Worm (Caenorhabditis elegans) whole organism, L1 larva: ENCODE results near the gene F54F12.2.

Experiments used
- C04F5.9 ChIP-seq: sonication (generic microtip); optimal IDR thresholded peaks from 2 replicates; lab custom pipeline; 2016; ENCODE audit warnings: missing genetic modification characterization, missing compliant biosample characterization
- C16A3.4 ChIP-seq: fragments of 150-350 bp; optimal IDR thresholded peaks from 2 replicates; lab custom pipeline; 2014; ENCODE audit warnings: missing biosample characterization, missing genetic modification characterization
- Y116A8C.19 ChIP-seq: sonication (generic microtip); optimal IDR thresholded peaks from 2 replicates; lab custom pipeline; 2016; ENCODE audit warnings: missing compliant biosample characterization, missing genetic modification characterization, borderline replicate concordance
- aha-1 ChIP-seq: fragments of 150-350 bp; optimal IDR thresholded peaks from 2 replicates; lab custom pipeline; 2014; ENCODE audit warnings: missing biosample characterization, missing genetic modification characterization
- alr-1 ChIP-seq: fragments of 200-800 bp; sonication (Bioruptor generic); optimal IDR thresholded peaks from 2 replicates; lab custom pipeline; 2018; ENCODE audit warnings: borderline replicate concordance, mild to moderate bottlenecking, missing genetic modification characterization, missing compliant biosample characterization
- ama-1 ChIP-seq: fragments of 150-350 bp; optimal IDR thresholded peaks from 2 replicates; lab custom pipeline; 2014
- blmp-1 ChIP-seq: fragments of 150-350 bp; optimal IDR thresholded peaks from 2 replicates; lab custom pipeline; 2014; ENCODE audit warnings: missing biosample characterization, missing genetic modification characterization
- ceh-63 ChIP-seq: fragments of 200-800 bp; sonication (Bioruptor generic); optimal IDR thresholded peaks from 2 replicates; lab custom pipeline; 2018; ENCODE audit warnings: mild to moderate bottlenecking, missing genetic modification characterization, missing compliant biosample characterization
- ceh-88 ChIP-seq: fragments of 200-800 bp; sonication (Bioruptor generic); IDR thresholded peaks from 2 replicates; pipeline ENCODE4 v1.3.6; 2022; ENCODE audit warnings: missing genetic modification characterization, missing compliant biosample characterization
- ces-1 ChIP-seq: fragments of 150-350 bp; optimal IDR thresholded peaks from 2 replicates; lab custom pipeline; 2014; ENCODE audit warnings: missing biosample characterization, missing genetic modification reagents, missing genetic modification characterization
- dpl-1 ChIP-seq, 3 experiments: fragments of 150-350 bp in 2 of 3; sonication (generic microtip) in 1 of 3; optimal IDR thresholded peaks; 2 replicates each; lab custom pipeline; 2014 to 2017; ENCODE audit warnings: missing biosample characterization in 3 of 3, missing genetic modification characterization in 3 of 3, missing genetic modification reagents in 3 of 3
- dsc-1 ChIP-seq: sonication (generic microtip); optimal IDR thresholded peaks from 2 replicates; lab custom pipeline; 2016; ENCODE audit warnings: mild to moderate bottlenecking, missing genetic modification characterization, missing compliant biosample characterization
- efl-1 ChIP-seq, 4 experiments: fragments of 150-350 bp; optimal IDR thresholded peaks in 3 of 4; peaks in 1 of 4; 1 replicate in 1 of 4; 2 replicates in 3 of 4; lab custom pipeline; 2014; ENCODE audit warnings: missing biosample characterization in 2 of 4, missing genetic modification characterization in 2 of 4, missing genetic modification reagents in 2 of 4
- egl-27 ChIP-seq, 2 experiments: fragments of 150-350 bp in 1 of 2; sonication (generic microtip); optimal IDR thresholded peaks; 3 replicates each; lab custom pipeline; 2017 to 2018; ENCODE audit warnings: missing biosample characterization in 2 of 2, missing genetic modification characterization in 2 of 2, missing genetic modification reagents in 2 of 2
- ets-5 ChIP-seq: fragments of 200-800 bp; sonication (Bioruptor generic); IDR thresholded peaks from 2 replicates; pipeline ENCODE4 v1.3.6; 2022; ENCODE audit warnings: missing genetic modification characterization, missing compliant biosample characterization
- fkh-10 ChIP-seq: sonication (generic microtip); optimal IDR thresholded peaks from 2 replicates; lab custom pipeline; 2017; ENCODE audit warnings: missing biosample characterization, missing genetic modification reagents, missing genetic modification characterization
- fkh-4 ChIP-seq: sonication (generic microtip); optimal IDR thresholded peaks from 2 replicates; lab custom pipeline; 2016; ENCODE audit warnings: missing compliant biosample characterization, missing genetic modification characterization, borderline replicate concordance
- fkh-8 ChIP-seq: sonication (generic microtip); optimal IDR thresholded peaks from 2 replicates; lab custom pipeline; 2016; ENCODE audit warnings: mild to moderate bottlenecking, missing genetic modification characterization, missing compliant biosample characterization
- grh-1 ChIP-seq: fragments of 200-800 bp; sonication (Bioruptor generic); IDR thresholded peaks from 2 replicates; pipeline ENCODE4 v1.3.6; 2022; ENCODE audit warnings: missing genetic modification reagents, missing genetic modification characterization, missing compliant biosample characterization
- hpl-2 ChIP-seq: fragments of 150-350 bp; optimal IDR thresholded peaks from 2 replicates; lab custom pipeline; 2014; ENCODE audit warnings: missing biosample characterization, missing genetic modification reagents, missing genetic modification characterization
- isw-1 ChIP-seq: fragments of 200-800 bp; sonication (Bioruptor generic); IDR thresholded peaks from 2 replicates; pipeline ENCODE4 v1.3.6; 2022; ENCODE audit warnings: missing genetic modification characterization, missing compliant biosample characterization
- jun-1 ChIP-seq: fragments of 150-350 bp; optimal IDR thresholded peaks from 2 replicates; lab custom pipeline; 2014; ENCODE audit warnings: missing biosample characterization, missing genetic modification reagents, missing genetic modification characterization
- lin-13 ChIP-seq: fragments of 150-350 bp; optimal IDR thresholded peaks from 2 replicates; lab custom pipeline; 2014; ENCODE audit warnings: missing biosample characterization, missing genetic modification reagents, missing genetic modification characterization
- lin-15B ChIP-seq: fragments of 150-350 bp; sonication (generic microtip); optimal IDR thresholded peaks from 3 replicates; lab custom pipeline; 2014; ENCODE audit warnings: missing biosample characterization, missing genetic modification characterization
- lin-35 ChIP-seq, 2 experiments: fragments of 150-350 bp; optimal IDR thresholded peaks; 2 replicates each; lab custom pipeline; 2014; ENCODE audit warnings: missing biosample characterization in 2 of 2, missing genetic modification characterization in 2 of 2, missing genetic modification reagents in 2 of 2
- lin-39 ChIP-seq: fragments of 150-350 bp; optimal IDR thresholded peaks from 2 replicates; lab custom pipeline; 2014; ENCODE audit warnings: missing biosample characterization, missing genetic modification reagents, missing genetic modification characterization
- lir-3 ChIP-seq: sonication (generic microtip); optimal IDR thresholded peaks from 2 replicates; lab custom pipeline; 2016; ENCODE audit warnings: mild to moderate bottlenecking, missing genetic modification characterization, moderate library complexity, missing compliant biosample characterization; ENCODE audit not compliant: poor library complexity
- mab-9 ChIP-seq: fragments of 200-800 bp; sonication (Bioruptor generic); IDR thresholded peaks from 2 replicates; pipeline ENCODE4 v1.3.6; 2022; ENCODE audit warnings: missing genetic modification reagents, missing genetic modification characterization, missing compliant biosample characterization
- mef-2 ChIP-seq: fragments of 150-350 bp; optimal IDR thresholded peaks from 2 replicates; lab custom pipeline; 2014; ENCODE audit warnings: missing biosample characterization, missing genetic modification characterization
- nhr-11 ChIP-seq: fragments of 150-350 bp; optimal IDR thresholded peaks from 2 replicates; lab custom pipeline; 2014; ENCODE audit warnings: missing biosample characterization, missing genetic modification characterization
- nhr-12 ChIP-seq: sonication (generic microtip); optimal IDR thresholded peaks from 2 replicates; lab custom pipeline; 2017; ENCODE audit warnings: missing biosample characterization, missing genetic modification characterization
- nhr-20 ChIP-seq: sonication (generic microtip); optimal IDR thresholded peaks from 2 replicates; lab custom pipeline; 2016; ENCODE audit warnings: mild to moderate bottlenecking, missing genetic modification characterization, missing compliant biosample characterization
- nhr-237 ChIP-seq: fragments of 150-350 bp; optimal IDR thresholded peaks from 2 replicates; lab custom pipeline; 2014; ENCODE audit warnings: missing biosample characterization, missing genetic modification characterization
- nhr-28 ChIP-seq: fragments of 150-350 bp; optimal IDR thresholded peaks from 2 replicates; lab custom pipeline; 2014; ENCODE audit warnings: missing biosample characterization, missing genetic modification characterization
- nhr-71 ChIP-seq: sonication (generic microtip); optimal IDR thresholded peaks from 2 replicates; lab custom pipeline; 2016; ENCODE audit warnings: mild to moderate bottlenecking, missing genetic modification characterization, moderate library complexity, missing compliant biosample characterization
- nhr-76 ChIP-seq: sonication (generic microtip); optimal IDR thresholded peaks from 2 replicates; lab custom pipeline; 2017; ENCODE audit warnings: missing biosample characterization, missing genetic modification characterization
- nhr-85 ChIP-seq: sonication (generic microtip); peaks from one replicate; lab custom pipeline; 2016; ENCODE audit warnings: missing genetic modification characterization, inconsistent platforms, missing compliant biosample characterization
- pqm-1 ChIP-seq: sonication (generic microtip); optimal IDR thresholded peaks from 3 replicates; lab custom pipeline; 2017; ENCODE audit warnings: missing biosample characterization, missing genetic modification characterization
- rnt-1 ChIP-seq: sonication (generic microtip); optimal IDR thresholded peaks from 2 replicates; lab custom pipeline; 2016; ENCODE audit warnings: mild to moderate bottlenecking, missing genetic modification characterization, moderate library complexity, missing compliant biosample characterization
- skn-1 ChIP-seq: fragments of 150-350 bp; optimal IDR thresholded peaks from 2 replicates; lab custom pipeline; 2014; ENCODE audit warnings: missing biosample characterization, missing genetic modification characterization
- snpc-4 ChIP-seq: fragments of 150-350 bp; optimal IDR thresholded peaks from 2 replicates; lab custom pipeline; 2014; ENCODE audit warnings: missing biosample characterization, missing genetic modification characterization
- sptf-1 ChIP-seq: fragments of 150-350 bp; optimal IDR thresholded peaks from 2 replicates; lab custom pipeline; 2014; ENCODE audit warnings: missing biosample characterization, missing genetic modification characterization
- sup-37 ChIP-seq: fragments of 200-800 bp; sonication (Bioruptor generic); optimal IDR thresholded peaks from 2 replicates; lab custom pipeline; 2018; ENCODE audit warnings: mild to moderate bottlenecking, missing genetic modification characterization, missing compliant biosample characterization
- swsn-7 ChIP-seq: sonication (generic microtip); optimal IDR thresholded peaks from 2 replicates; lab custom pipeline; 2016; ENCODE audit warnings: missing genetic modification characterization, missing compliant biosample characterization
- tbx-2 ChIP-seq: sonication (generic microtip); optimal IDR thresholded peaks from 2 replicates; lab custom pipeline; 2016; ENCODE audit warnings: missing genetic modification characterization, missing compliant biosample characterization
- tlp-1 ChIP-seq: fragments of 150-350 bp; optimal IDR thresholded peaks from 2 replicates; lab custom pipeline; 2014; ENCODE audit warnings: missing biosample characterization, missing genetic modification characterization
- unc-30 ChIP-seq: sonication (generic microtip); optimal IDR thresholded peaks from 2 replicates; lab custom pipeline; 2017; ENCODE audit warnings: missing biosample characterization, missing genetic modification characterization
- unc-86 ChIP-seq: sonication (generic microtip); optimal IDR thresholded peaks from 2 replicates; lab custom pipeline; 2016; ENCODE audit warnings: missing genetic modification characterization, missing compliant biosample characterization
- vab-15 ChIP-seq: sonication (generic microtip); optimal IDR thresholded peaks from 2 replicates; lab custom pipeline; 2017; ENCODE audit warnings: missing genotype, mild to moderate bottlenecking, missing genetic modification characterization, missing compliant biosample characterization
- zag-1 ChIP-seq: fragments of 150-350 bp; optimal IDR thresholded peaks from 2 replicates; lab custom pipeline; 2014; ENCODE audit warnings: missing biosample characterization, missing genetic modification characterization
- ztf-11 ChIP-seq, 2 experiments: sonication (generic microtip); optimal IDR thresholded peaks; 2 replicates each; lab custom pipeline; 2016 to 2017; ENCODE audit warnings: missing genetic modification characterization in 2 of 2, missing biosample characterization in 1 of 2, missing compliant biosample characterization in 1 of 2

The F54F12.2 gene

DNA sequence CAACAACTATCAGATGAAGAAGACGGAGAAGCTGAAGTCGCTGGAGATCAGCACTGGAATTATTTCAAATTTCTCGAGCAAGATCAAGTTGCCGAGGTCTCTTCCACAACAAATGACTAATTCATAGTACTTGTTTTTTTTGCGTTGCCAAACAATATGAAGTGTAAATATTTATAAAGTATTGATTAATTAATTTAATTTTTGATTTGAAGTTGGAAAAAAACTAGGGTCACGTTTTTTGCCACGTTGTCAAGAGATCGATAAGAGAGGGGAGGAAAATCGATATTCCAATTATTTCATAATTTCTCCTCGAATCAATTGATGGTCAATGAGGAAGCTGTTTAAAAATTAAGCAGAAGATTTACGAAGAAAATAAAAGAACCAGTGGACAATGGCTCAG, 34.7 kb upstream of the F54F12.2 start, which contains the start of gene snf-7:
TSS of gene snf-7 (plus strand) at position 301 of the 400 bp plus-strand sequence.
- no peak for TF ChIP-seq ama-1 (lab: Kevin White, UChicago)
- no peak for TF ChIP-seq vab-15
- no peak for TF ChIP-seq fkh-10 (GFP tag; lab: Kevin White, UChicago)
- no peak for TF ChIP-seq C04F5.9 (tag; lab: Kevin White, UChicago)
- TF ChIP-seq unc-86 (tag; lab: Kevin White, UChicago): no peak
- no peak for TF ChIP-seq aha-1 (tag; lab: Kevin White, UChicago)
- TF ChIP-seq lin-39 (tag; lab: Kevin White, UChicago): no peak
- no peak for TF ChIP-seq dsc-1 (tag; lab: Kevin White, UChicago)
- no peak for TF ChIP-seq fkh-8 (tag; lab: Kevin White, UChicago)
- no peak for TF ChIP-seq nhr-71 (tag; lab: Kevin White, UChicago)
- TF ChIP-seq snpc-4: no peak
- no peak for TF ChIP-seq sptf-1 (tag; lab: Kevin White, UChicago)
- no peak for TF ChIP-seq swsn-7
- no peak for TF ChIP-seq rnt-1 (tag; lab: Kevin White, UChicago)
- TF ChIP-seq pqm-1: no peak
- TF ChIP-seq hpl-2 (GFP tag; lab: Kevin White, UChicago): no peak
- no peak for TF ChIP-seq ets-5 (GFP tag; lab: Robert Waterston, UW)
- TF ChIP-seq fkh-4 (tag; lab: Kevin White, UChicago): no peak
- TF ChIP-seq lin-35 (GFP tag; optimal IDR thresholded peaks at IDR 0.05; lab: Kevin White, UChicago): no peak
- TF ChIP-seq blmp-1 (tag; lab: Kevin White, UChicago): no peak

- no peak for TF ChIP-seq dpl-1 (GFP tag; optimal IDR thresholded peaks at IDR 0.05; lab: Kevin White, UChicago)
- TF ChIP-seq lin-39 (tag; lab: Kevin White, UChicago): no peak
- TF ChIP-seq C16A3.4 (tag; lab: Kevin White, UChicago): no peak
- TF ChIP-seq efl-1 (optimal IDR thresholded peaks at IDR 0.05; lab: Kevin White, UChicago): no peak
- peak in 1 of 2 experiments; percentile 92 for TF ChIP-seq efl-1 (GFP tag; optimal IDR thresholded peaks at IDR 0.05 in 1 of 2; lab: Kevin White, UChicago)
- no peak for TF ChIP-seq lin-15B (tag; lab: Kevin White, UChicago)
- no peak for TF ChIP-seq zag-1 (tag; lab: Kevin White, UChicago)
- no peak for TF ChIP-seq hpl-2 (GFP tag; lab: Kevin White, UChicago)
- no peak for TF ChIP-seq mef-2 (tag; lab: Kevin White, UChicago)
- TF ChIP-seq nhr-71 (tag; lab: Kevin White, UChicago): no peak
- TF ChIP-seq nhr-28 (tag; lab: Kevin White, UChicago): no peak
- TF ChIP-seq blmp-1 (tag; lab: Kevin White, UChicago): peak; percentile 85
- no peak for TF ChIP-seq nhr-76 (tag; lab: Kevin White, UChicago)
- TF ChIP-seq sup-37 (GFP tag; lab: Kevin White, UChicago): no peak
- TF ChIP-seq unc-30: no peak
- TF ChIP-seq Y116A8C.19 (tag; lab: Kevin White, UChicago): no peak
- no peak for TF ChIP-seq ceh-88
- TF ChIP-seq nhr-237 (tag; lab: Kevin White, UChicago): no peak
- TF ChIP-seq lin-35 (GFP tag; optimal IDR thresholded peaks at IDR 0.05; lab: Kevin White, UChicago): peak in 1 of 2 experiments; percentile 24
- TF ChIP-seq lir-3 (tag; lab: Kevin White, UChicago): no peak
- no peak for TF ChIP-seq tbx-2 (tag; lab: Kevin White, UChicago)
- TF ChIP-seq ztf-11 (tag; optimal IDR thresholded peaks at IDR 0.05; lab: Kevin White, UChicago): no peak
- TF ChIP-seq fkh-4 (tag; lab: Kevin White, UChicago): no peak
- TF ChIP-seq ama-1 (lab: Kevin White, UChicago): no peak
- no peak for TF ChIP-seq ceh-63 (GFP tag; lab: Kevin White, UChicago)
- TF ChIP-seq sptf-1 (tag; lab: Kevin White, UChicago): no peak
- no peak for TF ChIP-seq jun-1 (tag; lab: Kevin White, UChicago)
- no peak for TF ChIP-seq skn-1 (tag; lab: Kevin White, UChicago)
- no peak for TF ChIP-seq grh-1
- no peak for TF ChIP-seq lin-13 (GFP tag; lab: Kevin White, UChicago)
- no peak for TF ChIP-seq isw-1
- TF ChIP-seq tlp-1 (tag; lab: Kevin White, UChicago): no peak
- TF ChIP-seq egl-27 (tag; optimal IDR thresholded peaks at IDR 0.05; lab: Kevin White, UChicago): no peak
- TF ChIP-seq mab-9 (GFP tag; lab: Robert Waterston, UW): no peak
- no peak for TF ChIP-seq C04F5.9 (tag; lab: Kevin White, UChicago)
- no peak for TF ChIP-seq unc-86 (tag; lab: Kevin White, UChicago)
- no peak for TF ChIP-seq alr-1
- TF ChIP-seq nhr-85: peak; percentile 76
- no peak for TF ChIP-seq nhr-11 (tag; lab: Kevin White, UChicago)
- no peak for TF ChIP-seq dsc-1 (tag; lab: Kevin White, UChicago)
- TF ChIP-seq ces-1: no peak
- TF ChIP-seq nhr-12 (tag; lab: Kevin White, UChicago): no peak
- TF ChIP-seq nhr-20 (tag; lab: Kevin White, UChicago): peak; percentile 75
These were observed 27.9 kb upstream of the F54F12.2 start for ce11 chrIII:13011927-13012326.
